Fruit fly (Drosophila melanogaster) whole organism, embryonic: ENCODE measurements around the gene wtrw.

Experiments used
- B-H2 ChIP-seq: fragments of 200-800 bp; sonication (Bioruptor generic); optimal IDR thresholded peaks from 2 replicates; lab custom pipeline; 2018; ENCODE audit warnings: missing biosample characterization, mild to moderate bottlenecking, missing genetic modification characterization
- BEAF-32 ChIP-seq: fragments of 200-800 bp; sonication (Bioruptor generic); optimal IDR thresholded peaks from 3 replicates; lab custom pipeline; 2017; ENCODE audit warnings: missing biosample characterization, missing genetic modification characterization, mild to moderate bottlenecking, moderate library complexity, missing genetic modification reagents
- Blimp-1 ChIP-seq: fragments of 200-800 bp; sonication (Bioruptor generic); optimal IDR thresholded peaks from 3 replicates; lab custom pipeline; 2018; ENCODE audit warnings: missing biosample characterization, missing genetic modification characterization, mild to moderate bottlenecking, moderate library complexity, missing genetic modification reagents
- CG10267 ChIP-seq: fragments of 200-800 bp; sonication (Bioruptor generic); optimal IDR thresholded peaks from 2 replicates; lab custom pipeline; 2018; ENCODE audit warnings: missing biosample characterization, mild to moderate bottlenecking, missing genetic modification characterization, moderate library complexity
- CG10462 ChIP-seq: fragments of 200-800 bp; sonication (Bioruptor generic); optimal IDR thresholded peaks from 2 replicates; lab custom pipeline; 2016; ENCODE audit warnings: missing biosample characterization, missing genetic modification characterization
- CG11093 ChIP-seq: fragments of 200-800 bp; sonication (Bioruptor generic); IDR thresholded peaks from 3 replicates; pipeline ENCODE4 v1.3.6; 2022; ENCODE audit warnings: missing biosample characterization, missing genetic modification characterization
- CG11560 ChIP-seq: fragments of 200-800 bp; sonication (Bioruptor generic); IDR thresholded peaks from 3 replicates; pipeline ENCODE4 v1.3.6; 2022; ENCODE audit warnings: missing biosample characterization, missing genetic modification characterization
- CG12299 ChIP-seq: fragments of 200-800 bp; sonication (Bioruptor generic); optimal IDR thresholded peaks from 2 replicates; lab custom pipeline; 2018; ENCODE audit warnings: missing biosample characterization, mild to moderate bottlenecking, missing genetic modification characterization
- CG12769 ChIP-seq: fragments of 200-800 bp; sonication (Bioruptor generic); optimal IDR thresholded peaks from 2 replicates; lab custom pipeline; 2019; ENCODE audit warnings: missing biosample characterization, mild to moderate bottlenecking, missing genetic modification characterization, moderate library complexity
- CG1603 ChIP-seq: fragments of 200-800 bp; sonication (Bioruptor generic); optimal IDR thresholded peaks from 2 replicates; lab custom pipeline; 2019; ENCODE audit warnings: missing biosample characterization, mild to moderate bottlenecking, missing genetic modification characterization, moderate library complexity
- CG18476 ChIP-seq: fragments of 200-800 bp; sonication (Bioruptor generic); optimal IDR thresholded peaks from 2 replicates; lab custom pipeline; 2016; ENCODE audit warnings: missing biosample characterization, mild to moderate bottlenecking, missing genetic modification characterization
- CG2199 ChIP-seq: fragments of 200-800 bp; sonication (Bioruptor generic); IDR thresholded peaks from 3 replicates; pipeline ENCODE4 v1.3.6; 2022; ENCODE audit warnings: missing biosample characterization, missing genetic modification characterization
- CG3163 ChIP-seq: fragments of 200-800 bp; sonication (Bioruptor generic); optimal IDR thresholded peaks from 3 replicates; lab custom pipeline; 2016; ENCODE audit warnings: missing biosample characterization, missing genetic modification characterization
- CG34376 ChIP-seq: fragments of 200-800 bp; sonication (Bioruptor generic); optimal IDR thresholded peaks from 2 replicates; lab custom pipeline; 2018; ENCODE audit warnings: missing biosample characterization, mild to moderate bottlenecking, missing genetic modification characterization
- CG3847 ChIP-seq: fragments of 200-800 bp; sonication (Bioruptor generic); IDR thresholded peaks from 2 replicates; pipeline ENCODE4 v1.3.6; 2022; ENCODE audit warnings: missing biosample characterization, missing genetic modification characterization
- CG42726 ChIP-seq: fragments of 200-800 bp; sonication (Bioruptor generic); IDR thresholded peaks from 2 replicates; pipeline ENCODE4 v1.3.6; 2022; ENCODE audit warnings: missing biosample characterization, missing genetic modification characterization; ENCODE audit not compliant: partially characterized antibody
- CG4360 ChIP-seq: fragments of 200-800 bp; sonication (Bioruptor generic); IDR thresholded peaks from 2 replicates; pipeline ENCODE4 v1.3.6; 2022; ENCODE audit warnings: missing biosample characterization, missing genetic modification characterization
- CG6254 ChIP-seq: fragments of 200-800 bp; sonication (Bioruptor generic); optimal IDR thresholded peaks from 3 replicates; lab custom pipeline; 2017; ENCODE audit warnings: mild to moderate bottlenecking, missing biosample characterization, missing genetic modification reagents, missing genetic modification characterization
- CG6689 ChIP-seq: fragments of 200-800 bp; sonication (Bioruptor generic); IDR thresholded peaks from 2 replicates; pipeline ENCODE4 v1.3.6; 2022; ENCODE audit warnings: missing biosample characterization, missing genetic modification characterization
- CG7786 ChIP-seq: fragments of 200-800 bp; sonication (Bioruptor generic); optimal IDR thresholded peaks from 2 replicates; lab custom pipeline; 2016; ENCODE audit warnings: missing biosample characterization, missing genetic modification characterization
- CG9609 ChIP-seq: fragments of 200-800 bp; sonication (Bioruptor generic); optimal IDR thresholded peaks from 3 replicates; lab custom pipeline; 2016; ENCODE audit warnings: missing biosample characterization, missing genetic modification characterization
- Deaf1 ChIP-seq: fragments of 200-800 bp; optimal IDR thresholded peaks from 3 replicates; lab custom pipeline; 2019; ENCODE audit warnings: missing biosample characterization, mild to moderate bottlenecking, missing genetic modification characterization, moderate library complexity
- Doc2 ChIP-seq: fragments of 200-800 bp; sonication (Bioruptor generic); IDR thresholded peaks from 2 replicates; pipeline ENCODE4 v1.3.6; 2022; ENCODE audit warnings: missing biosample characterization, missing genetic modification characterization
- Dref ChIP-seq: fragments of 200-800 bp; sonication (Bioruptor generic); IDR thresholded peaks from 2 replicates; pipeline ENCODE4 v1.3.6; 2022; ENCODE audit warnings: missing biosample characterization, missing genetic modification characterization
- ERR ChIP-seq: fragments of 200-800 bp; sonication (Bioruptor generic); optimal IDR thresholded peaks from 2 replicates; lab custom pipeline; 2016; ENCODE audit warnings: missing biosample characterization, missing genetic modification characterization
- Elba2 ChIP-seq: fragments of 200-800 bp; sonication (Bioruptor generic); optimal IDR thresholded peaks from 3 replicates; lab custom pipeline; 2016; ENCODE audit warnings: missing biosample characterization, missing genetic modification characterization
- Kr ChIP-seq: fragments of 200-800 bp; sonication (Bioruptor generic); optimal IDR thresholded peaks from 2 replicates; lab custom pipeline; 2017; ENCODE audit warnings: missing biosample characterization, mild to moderate bottlenecking, missing genetic modification characterization
- MTF-1 ChIP-seq: fragments of 200-800 bp; sonication (Bioruptor generic); optimal IDR thresholded peaks from 2 replicates; lab custom pipeline; 2018; ENCODE audit warnings: missing biosample characterization, mild to moderate bottlenecking, missing genetic modification characterization, borderline replicate concordance
- Myb ChIP-seq: fragments of 200-800 bp; sonication (Bioruptor generic); optimal IDR thresholded peaks from 2 replicates; lab custom pipeline; 2016; ENCODE audit warnings: missing biosample characterization, missing genetic modification characterization
- Nf-YB ChIP-seq: fragments of 200-800 bp; sonication (Bioruptor generic); optimal IDR thresholded peaks from 3 replicates; lab custom pipeline; 2019; ENCODE audit warnings: missing biosample characterization, mild to moderate bottlenecking, missing genetic modification characterization, moderate library complexity
- Nf-YC ChIP-seq: fragments of 200-800 bp; optimal IDR thresholded peaks from 3 replicates; lab custom pipeline; 2019; ENCODE audit warnings: missing biosample characterization, mild to moderate bottlenecking, missing genetic modification characterization, moderate library complexity
- NfI ChIP-seq: fragments of 200-800 bp; sonication (Bioruptor generic); optimal IDR thresholded peaks from 3 replicates; lab custom pipeline; 2018; ENCODE audit warnings: missing biosample characterization, mild to moderate bottlenecking, missing genetic modification characterization, moderate library complexity
- Pdp1 ChIP-seq, 2 experiments: fragments of 200-800 bp; sonication (Bioruptor generic); optimal IDR thresholded peaks; 3 replicates each; lab custom pipeline; 2016; ENCODE audit warnings: missing biosample characterization in 2 of 2, missing genetic modification characterization in 2 of 2, mild to moderate bottlenecking in 1 of 2, moderate library complexity in 1 of 2
- Side ChIP-seq: fragments of 200-800 bp; sonication (Bioruptor generic); optimal IDR thresholded peaks from 2 replicates; lab custom pipeline; 2016; ENCODE audit warnings: missing biosample characterization, missing genetic modification characterization
- Sry-δ ChIP-seq: fragments of 200-800 bp; sonication (Bioruptor generic); optimal IDR thresholded peaks from 2 replicates; lab custom pipeline; 2016; ENCODE audit warnings: missing biosample characterization, missing genetic modification characterization
- cg ChIP-seq: fragments of 200-800 bp; sonication (Bioruptor generic); optimal IDR thresholded peaks from 3 replicates; lab custom pipeline; 2019; ENCODE audit warnings: missing biosample characterization, mild to moderate bottlenecking, missing genetic modification characterization, moderate library complexity
- chinmo ChIP-seq: fragments of 200-800 bp; sonication (Bioruptor generic); IDR thresholded peaks from 4 replicates; pipeline ENCODE4 v1.3.6; 2022; ENCODE audit warnings: missing biosample characterization, missing genetic modification characterization; ENCODE audit not compliant: partially characterized antibody
- crol ChIP-seq: fragments of 200-800 bp; sonication (Bioruptor generic); IDR thresholded peaks from 2 replicates; pipeline ENCODE4 v1.3.6; 2022; ENCODE audit warnings: missing biosample characterization, missing genetic modification characterization
- dmrt99B ChIP-seq: fragments of 200-800 bp; sonication (Bioruptor generic); optimal IDR thresholded peaks from 2 replicates; lab custom pipeline; 2018; ENCODE audit warnings: missing biosample characterization, mild to moderate bottlenecking, missing genetic modification characterization, moderate library complexity
- fd64A ChIP-seq: fragments of 200-800 bp; sonication (Bioruptor generic); optimal IDR thresholded peaks from 3 replicates; lab custom pipeline; 2018; ENCODE audit warnings: missing biosample characterization, mild to moderate bottlenecking, missing genetic modification characterization
- gt ChIP-seq: fragments of 200-800 bp; sonication (Bioruptor generic); IDR thresholded peaks from 2 replicates; pipeline ENCODE4 v1.3.6; 2022; ENCODE audit warnings: missing biosample characterization, missing genetic modification characterization
- insv ChIP-seq, 2 experiments: fragments of 200-800 bp; sonication (Bioruptor generic); optimal IDR thresholded peaks; 3 replicates each; lab custom pipeline; 2016 to 2018; ENCODE audit warnings: missing biosample characterization in 2 of 2, missing genetic modification characterization in 2 of 2
- jigr1 ChIP-seq: fragments of 200-800 bp; sonication (Bioruptor generic); IDR thresholded peaks from 3 replicates; pipeline ENCODE4 v1.3.6; 2022; ENCODE audit warnings: missing biosample characterization, missing genetic modification characterization
- nom ChIP-seq: fragments of 200-800 bp; sonication (Bioruptor generic); optimal IDR thresholded peaks from 2 replicates; lab custom pipeline; 2017; ENCODE audit warnings: missing biosample characterization, missing genetic modification characterization, mild to moderate bottlenecking, moderate library complexity, missing genetic modification reagents
- oc ChIP-seq: fragments of 200-800 bp; sonication (Bioruptor generic); optimal IDR thresholded peaks from 2 replicates; lab custom pipeline; 2018; ENCODE audit warnings: missing biosample characterization, mild to moderate bottlenecking, missing genetic modification characterization, moderate library complexity
- phol ChIP-seq: fragments of 200-800 bp; sonication (Bioruptor generic); optimal IDR thresholded peaks from 3 replicates; lab custom pipeline; 2018; ENCODE audit warnings: missing biosample characterization, mild to moderate bottlenecking, missing genetic modification characterization, moderate library complexity
- rib ChIP-seq: fragments of 200-800 bp; sonication (Bioruptor generic); IDR thresholded peaks from 2 replicates; pipeline ENCODE4 v1.3.6; 2022; ENCODE audit warnings: missing biosample characterization, missing genetic modification characterization
- seq ChIP-seq: fragments of 200-800 bp; sonication (Bioruptor generic); IDR thresholded peaks from 2 replicates; pipeline ENCODE4 v1.3.6; 2022; ENCODE audit warnings: missing biosample characterization, missing genetic modification characterization
- vfl ChIP-seq: fragments of 200-800 bp; sonication (Bioruptor generic); optimal IDR thresholded peaks from 2 replicates; lab custom pipeline; 2016; ENCODE audit warnings: missing biosample characterization, missing genetic modification characterization
- zfh1 ChIP-seq: fragments of 200-800 bp; sonication (Bioruptor generic); IDR thresholded peaks from 3 replicates; pipeline ENCODE4 v1.3.6; 2022; ENCODE audit warnings: missing biosample characterization, missing genetic modification characterization

The wtrw gene

DNA sequence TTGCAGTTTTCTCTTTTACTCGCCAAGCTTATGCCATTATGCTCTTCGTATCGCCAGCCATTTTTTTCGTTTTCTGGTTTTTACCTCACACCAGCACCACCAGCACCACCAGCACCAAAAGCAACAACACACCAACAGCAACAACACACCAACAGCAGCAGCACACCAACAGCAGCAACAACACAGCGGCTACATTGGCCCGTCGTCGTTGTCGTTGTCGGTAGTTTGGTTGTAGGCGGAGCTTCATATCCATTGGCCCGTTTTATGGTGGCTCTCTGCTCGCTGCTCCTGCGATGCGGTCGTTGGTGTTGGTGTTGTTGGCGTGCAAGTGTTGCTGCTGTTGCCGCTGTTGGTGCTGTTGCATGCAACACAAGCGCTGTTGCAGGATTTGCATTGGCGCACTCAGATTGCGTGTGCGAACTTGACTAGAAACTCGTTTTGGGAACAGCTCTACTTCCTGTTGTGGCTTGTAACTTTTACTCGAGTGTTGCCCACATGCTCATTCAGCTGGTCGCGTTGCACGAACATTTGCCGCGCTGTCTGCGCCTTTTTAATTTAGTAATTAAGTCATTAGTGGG, 45.7 kb downstream of the wtrw start (continued):
- TF ChIP-seq oc (tag; lab: Kevin White, UChicago), result no peak
- TF ChIP-seq CG1603, result no peak
- TF ChIP-seq Nf-YC (tag; lab: Kevin White, UChicago), result peak; percentile 97
- TF ChIP-seq B-H2 (GFP tag; lab: Kevin White, UChicago), result no peak
- TF ChIP-seq CG7786, result no peak
- peak; percentile 62 for TF ChIP-seq Deaf1 (tag; lab: Kevin White, UChicago)
- peak; percentile 74 for TF ChIP-seq cg (GFP tag; lab: Kevin White, UChicago)
- no peak for TF ChIP-seq rib (GFP tag; lab: Robert Waterston, UW)
- no peak for TF ChIP-seq Kr (GFP tag; lab: Kevin White, UChicago)
- TF ChIP-seq CG42726 (GFP tag; lab: Robert Waterston, UW), result 0 out of 2 replicates have a peak, but pooled peaks have one; percentile 34
- no peak for TF ChIP-seq ERR (GFP tag; lab: Kevin White, UChicago)
- TF ChIP-seq nom (GFP tag; lab: Kevin White, UChicago), result peak; percentile 23
- no peak for TF ChIP-seq crol (GFP tag; lab: Robert Waterston, UW)
- TF ChIP-seq jigr1 (GFP tag; lab: Robert Waterston, UW), result no peak
- TF ChIP-seq Elba2, result no peak
- no peak for TF ChIP-seq Blimp-1 (GFP tag; lab: Kevin White, UChicago)
- TF ChIP-seq CG6689, result no peak
- no peak for TF ChIP-seq gt (GFP tag; lab: Robert Waterston, UW)
- TF ChIP-seq MTF-1 (GFP tag; lab: Kevin White, UChicago), result no peak
- TF ChIP-seq CG10267, result no peak
- TF ChIP-seq CG12769 (tag; lab: Kevin White, UChicago), result no peak
- no peak for TF ChIP-seq phol (tag; lab: Kevin White, UChicago)
- TF ChIP-seq CG34376, result no peak
- no peak for TF ChIP-seq zfh1 (GFP tag; lab: Robert Waterston, UW)
- TF ChIP-seq CG18476, result no peak
- TF ChIP-seq Myb (GFP tag; lab: Kevin White, UChicago), result no peak
- 0 out of 3 replicates have a peak, but pooled peaks have one; percentile 15 for TF ChIP-seq CG11093
- TF ChIP-seq chinmo (GFP tag; lab: Robert Waterston, UW), result peak; percentile 66; the same call in 1 of the 4 replicates
- no peak for TF ChIP-seq vfl
- peak; percentile 4 for TF ChIP-seq CG3163
- TF ChIP-seq CG3847 (GFP tag; lab: Robert Waterston, UW), result no peak
- TF ChIP-seq CG2199 (GFP tag; lab: Robert Waterston, UW), result 0 out of 3 replicates have a peak, but pooled peaks have one; percentile 55
- TF ChIP-seq Dref, result no peak
- TF ChIP-seq insv (GFP tag; optimal IDR thresholded peaks at IDR 0.05; lab: Kevin White, UChicago), result no peak
- TF ChIP-seq Doc2 (GFP tag; lab: Robert Waterston, UW), result no peak
- TF ChIP-seq CG11560, result no peak
- TF ChIP-seq BEAF-32 (GFP tag; lab: Kevin White, UChicago), result no peak
- TF ChIP-seq CG9609 (GFP tag; lab: Kevin White, UChicago), result no peak
- no peak for TF ChIP-seq dmrt99B (tag; lab: Kevin White, UChicago)
- TF ChIP-seq Sry-δ (GFP tag; lab: Kevin White, UChicago), result no peak
- TF ChIP-seq Side (GFP tag; lab: Kevin White, UChicago), result no peak
- TF ChIP-seq NfI (GFP tag; lab: Kevin White, UChicago), result no peak
- TF ChIP-seq CG4360 (GFP tag; lab: Robert Waterston, UW), result peak; percentile 91
- TF ChIP-seq seq (GFP tag; lab: Robert Waterston, UW), result no peak
- no peak for TF ChIP-seq Pdp1 (GFP tag; optimal IDR thresholded peaks at IDR 0.05; lab: Kevin White, UChicago)
- TF ChIP-seq CG12299 (tag; lab: Kevin White, UChicago), result no peak
- TF ChIP-seq Nf-YB (GFP tag; lab: Kevin White, UChicago), result peak; percentile 99
- TF ChIP-seq fd64A (GFP tag; lab: Kevin White, UChicago), result no peak
- TF ChIP-seq CG6254, result no peak
- TF ChIP-seq CG10462 (GFP tag; lab: Kevin White, UChicago), result no peak
